Fruit fly (Drosophila melanogaster) whole organism, embryonic: ENCODE results near the gene CG3841.
A peak's percentile ranks its signal among the peaks of the same experiment; 100 is the strongest.

Experiments used
- Atf-2 ChIP-seq: fragments of 200-800 bp; sonication (Bioruptor generic); optimal IDR thresholded peaks from 2 replicates; lab custom pipeline; 2016; ENCODE audit warnings: missing biosample characterization, missing genetic modification characterization
- CG10431 ChIP-seq: fragments of 200-800 bp; sonication (Bioruptor generic); optimal IDR thresholded peaks from 3 replicates; lab custom pipeline; 2018; ENCODE audit warnings: missing biosample characterization, mild to moderate bottlenecking, missing genetic modification characterization
- CG11085 ChIP-seq: fragments of 200-800 bp; sonication (Bioruptor generic); IDR thresholded peaks from 2 replicates; pipeline ENCODE4 v1.3.6; 2022; ENCODE audit warnings: missing biosample characterization, missing genetic modification characterization
- CG11696 ChIP-seq: fragments of 200-800 bp; sonication (Bioruptor generic); IDR thresholded peaks from 2 replicates; pipeline ENCODE4 v1.3.6; 2022; ENCODE audit warnings: missing biosample characterization, missing genetic modification characterization
- CG12104 ChIP-seq: fragments of 200-800 bp; sonication (Bioruptor generic); optimal IDR thresholded peaks from 3 replicates; lab custom pipeline; 2016; ENCODE audit warnings: missing biosample characterization, missing genetic modification characterization
- CG14050 ChIP-seq: fragments of 200-800 bp; sonication (Bioruptor generic); IDR thresholded peaks from 3 replicates; pipeline ENCODE4 v1.3.6; 2022; ENCODE audit warnings: missing biosample characterization, missing genetic modification characterization
- CG14667 ChIP-seq: fragments of 200-800 bp; sonication (Bioruptor generic); IDR thresholded peaks from 2 replicates; pipeline ENCODE4 v1.3.6; 2022; ENCODE audit warnings: missing biosample characterization, missing genetic modification characterization
- CG1529 ChIP-seq: fragments of 200-800 bp; sonication (Bioruptor generic); optimal IDR thresholded peaks from 3 replicates; lab custom pipeline; 2018; ENCODE audit warnings: missing biosample characterization, missing genetic modification characterization
- CG15479 ChIP-seq: fragments of 200-800 bp; sonication (Bioruptor generic); optimal IDR thresholded peaks from 3 replicates; lab custom pipeline; 2019; ENCODE audit warnings: missing biosample characterization, mild to moderate bottlenecking, missing genetic modification characterization, moderate library complexity
- CG16815 ChIP-seq: fragments of 200-800 bp; sonication (Bioruptor generic); optimal IDR thresholded peaks from 3 replicates; lab custom pipeline; 2017; ENCODE audit warnings: missing biosample characterization, mild to moderate bottlenecking, missing genetic modification characterization
- CG17912 ChIP-seq: fragments of 200-800 bp; sonication (Bioruptor generic); optimal IDR thresholded peaks from 2 replicates; lab custom pipeline; 2018; ENCODE audit warnings: missing biosample characterization, mild to moderate bottlenecking, missing genetic modification characterization
- CG18262 ChIP-seq: fragments of 200-800 bp; optimal IDR thresholded peaks from 3 replicates; lab custom pipeline; 2019; ENCODE audit warnings: missing biosample characterization, mild to moderate bottlenecking, missing genetic modification characterization, moderate library complexity
- CG2889 ChIP-seq: fragments of 200-800 bp; sonication (Bioruptor generic); IDR thresholded peaks from 3 replicates; pipeline ENCODE4 v1.3.6; 2022; ENCODE audit warnings: missing biosample characterization, missing genetic modification characterization
- CG34422 ChIP-seq: fragments of 200-800 bp; sonication (Bioruptor generic); IDR thresholded peaks from 3 replicates; pipeline ENCODE4 v1.3.6; 2022; ENCODE audit warnings: missing biosample characterization, missing genetic modification characterization
- CG4282 ChIP-seq: fragments of 200-800 bp; sonication (Bioruptor generic); optimal IDR thresholded peaks from 2 replicates; lab custom pipeline; 2016; ENCODE audit warnings: missing biosample characterization, missing genetic modification characterization
- CG4360 ChIP-seq: fragments of 200-800 bp; sonication (Bioruptor generic); IDR thresholded peaks from 2 replicates; pipeline ENCODE4 v1.3.6; 2022; ENCODE audit warnings: missing biosample characterization, missing genetic modification characterization
- CG6272 ChIP-seq: fragments of 200-800 bp; sonication (Bioruptor generic); IDR thresholded peaks from 2 replicates; pipeline ENCODE4 v1.3.6; 2022; ENCODE audit warnings: missing biosample characterization, missing genetic modification characterization
- CG6765 ChIP-seq: fragments of 200-800 bp; sonication (Bioruptor generic); optimal IDR thresholded peaks from 3 replicates; lab custom pipeline; 2017; ENCODE audit warnings: missing biosample characterization, mild to moderate bottlenecking, missing genetic modification characterization
- CG8359 ChIP-seq: fragments of 200-800 bp; sonication (Bioruptor generic); optimal IDR thresholded peaks from 2 replicates; lab custom pipeline; 2017; ENCODE audit warnings: missing biosample characterization, mild to moderate bottlenecking, missing genetic modification characterization, borderline replicate concordance
- CG8944 ChIP-seq: fragments of 200-800 bp; sonication (Bioruptor generic); optimal IDR thresholded peaks from 3 replicates; lab custom pipeline; 2016; ENCODE audit warnings: missing biosample characterization, missing genetic modification characterization
- Dip2 ChIP-seq: fragments of 200-800 bp; sonication (Bioruptor generic); IDR thresholded peaks from 2 replicates; pipeline ENCODE4 v1.3.6; 2022; ENCODE audit warnings: missing biosample characterization, missing genetic modification characterization
- Fer3 ChIP-seq: fragments of 200-800 bp; sonication (Bioruptor generic); optimal IDR thresholded peaks from 2 replicates; lab custom pipeline; 2018; ENCODE audit warnings: missing biosample characterization, mild to moderate bottlenecking, missing genetic modification characterization, moderate library complexity
- Opbp ChIP-seq: fragments of 200-800 bp; sonication (Bioruptor generic); IDR thresholded peaks from 3 replicates; pipeline ENCODE4 v1.3.6; 2022; ENCODE audit warnings: missing biosample characterization, missing genetic modification characterization; ENCODE audit not compliant: partially characterized antibody
- PHDP ChIP-seq: fragments of 200-800 bp; sonication (Bioruptor generic); optimal IDR thresholded peaks from 3 replicates; lab custom pipeline; 2018; ENCODE audit warnings: missing biosample characterization, mild to moderate bottlenecking, missing genetic modification characterization, moderate library complexity
- Sry-β ChIP-seq: fragments of 200-800 bp; sonication (Bioruptor generic); optimal IDR thresholded peaks from 2 replicates; lab custom pipeline; 2018; ENCODE audit warnings: missing biosample characterization, mild to moderate bottlenecking, missing genetic modification characterization, moderate library complexity
- Ssrp ChIP-seq: fragments of 200-800 bp; sonication (Bioruptor generic); optimal IDR thresholded peaks from 2 replicates; lab custom pipeline; 2018; ENCODE audit warnings: missing biosample characterization, mild to moderate bottlenecking, missing genetic modification characterization, moderate library complexity
- Taf1 ChIP-seq: fragments of 200-800 bp; sonication (Bioruptor generic); IDR thresholded peaks from 2 replicates; pipeline ENCODE4 v1.3.6; 2022; ENCODE audit warnings: missing biosample characterization, missing genetic modification characterization
- Tbp ChIP-seq: fragments of >200 bp; optimal IDR thresholded peaks from 2 replicates; lab custom pipeline; 2018; ENCODE audit warnings: missing biosample characterization, missing genetic modification characterization
- ac ChIP-seq: fragments of 200-800 bp; sonication (Bioruptor generic); optimal IDR thresholded peaks from 3 replicates; lab custom pipeline; 2017; ENCODE audit warnings: missing biosample characterization, mild to moderate bottlenecking, missing genetic modification characterization
- ase ChIP-seq: fragments of 200-800 bp; sonication (Bioruptor generic); IDR thresholded peaks from 3 replicates; pipeline ENCODE4 v1.3.6; 2022; ENCODE audit warnings: missing biosample characterization, missing genetic modification characterization
- dmrt11E ChIP-seq: fragments of 200-800 bp; sonication (Bioruptor generic); optimal IDR thresholded peaks from 3 replicates; lab custom pipeline; 2018; ENCODE audit warnings: missing biosample characterization, mild to moderate bottlenecking, missing genetic modification characterization, moderate library complexity
- dmrt99B ChIP-seq: fragments of 200-800 bp; sonication (Bioruptor generic); optimal IDR thresholded peaks from 2 replicates; lab custom pipeline; 2018; ENCODE audit warnings: missing biosample characterization, mild to moderate bottlenecking, missing genetic modification characterization, moderate library complexity
- grn ChIP-seq: fragments of 200-800 bp; sonication (Bioruptor generic); optimal IDR thresholded peaks from 3 replicates; lab custom pipeline; 2017; ENCODE audit warnings: missing biosample characterization, missing genetic modification characterization
- gt ChIP-seq: fragments of 200-800 bp; sonication (Bioruptor generic); IDR thresholded peaks from 2 replicates; pipeline ENCODE4 v1.3.6; 2022; ENCODE audit warnings: missing biosample characterization, missing genetic modification characterization
- her ChIP-seq: fragments of 200-800 bp; sonication (Bioruptor generic); optimal IDR thresholded peaks from 2 replicates; lab custom pipeline; 2016; ENCODE audit warnings: missing biosample characterization, missing genetic modification characterization
- ind ChIP-seq: fragments of 200-800 bp; sonication (Bioruptor generic); optimal IDR thresholded peaks from 3 replicates; lab custom pipeline; 2016; ENCODE audit warnings: missing biosample characterization, missing genetic modification characterization
- insv ChIP-seq, 2 experiments: fragments of 200-800 bp; sonication (Bioruptor generic); optimal IDR thresholded peaks; 3 replicates each; lab custom pipeline; 2016 to 2018; ENCODE audit warnings: missing biosample characterization in 2 of 2, missing genetic modification characterization in 2 of 2
- nmo ChIP-seq: fragments of 200-800 bp; sonication (Bioruptor generic); optimal IDR thresholded peaks from 2 replicates; lab custom pipeline; 2018; ENCODE audit warnings: missing biosample characterization, mild to moderate bottlenecking, missing genetic modification characterization, moderate library complexity
- oc ChIP-seq: fragments of 200-800 bp; sonication (Bioruptor generic); optimal IDR thresholded peaks from 2 replicates; lab custom pipeline; 2018; ENCODE audit warnings: missing biosample characterization, mild to moderate bottlenecking, missing genetic modification characterization, moderate library complexity
- odd ChIP-seq: fragments of 200-800 bp; sonication (Bioruptor generic); optimal IDR thresholded peaks from 2 replicates; lab custom pipeline; 2017; ENCODE audit warnings: missing biosample characterization, mild to moderate bottlenecking, missing genetic modification characterization
- otp ChIP-seq: fragments of 200-800 bp; sonication (Bioruptor generic); IDR thresholded peaks from 3 replicates; pipeline ENCODE4, ENCODE4 v1.3.6; 2022; ENCODE audit warnings: missing biosample characterization, missing genetic modification characterization
- pita ChIP-seq: fragments of 200-800 bp; sonication (Bioruptor generic); optimal IDR thresholded peaks from 2 replicates; lab custom pipeline; 2017; ENCODE audit warnings: missing biosample characterization, mild to moderate bottlenecking, missing genetic modification characterization
- pum ChIP-seq: fragments of 200-800 bp; sonication (Bioruptor generic); optimal IDR thresholded peaks from 2 replicates; lab custom pipeline; 2016; ENCODE audit warnings: missing biosample characterization, missing genetic modification characterization
- slbo ChIP-seq: fragments of 200-800 bp; sonication (Bioruptor generic); IDR thresholded peaks from 2 replicates; pipeline ENCODE4 v1.3.6; 2022; ENCODE audit warnings: missing biosample characterization, missing genetic modification characterization
- sqz ChIP-seq: fragments of 200-800 bp; sonication (Bioruptor generic); optimal IDR thresholded peaks from 3 replicates; lab custom pipeline; 2018; ENCODE audit warnings: missing biosample characterization, mild to moderate bottlenecking, missing genetic modification characterization
- tll ChIP-seq, 2 experiments: fragments of 200-800 bp in 1 of 2; fragments of >200 bp in 1 of 2; sonication (Bioruptor generic) in 1 of 2; optimal IDR thresholded peaks; 2 replicates each; lab custom pipeline; 2017 to 2019; ENCODE audit warnings: missing biosample characterization in 2 of 2, missing genetic modification characterization in 2 of 2, mild to moderate bottlenecking in 1 of 2, moderate library complexity in 1 of 2
- unpg ChIP-seq: fragments of 200-800 bp; sonication (Bioruptor generic); optimal IDR thresholded peaks from 3 replicates; lab custom pipeline; 2018; ENCODE audit warnings: missing biosample characterization, mild to moderate bottlenecking, missing genetic modification characterization, moderate library complexity
- zen ChIP-seq: fragments of 200-800 bp; sonication (Bioruptor generic); optimal IDR thresholded peaks from 3 replicates; lab custom pipeline; 2018; ENCODE audit warnings: missing biosample characterization, mild to moderate bottlenecking, missing genetic modification characterization, moderate library complexity

The CG3841 gene

DNA sequence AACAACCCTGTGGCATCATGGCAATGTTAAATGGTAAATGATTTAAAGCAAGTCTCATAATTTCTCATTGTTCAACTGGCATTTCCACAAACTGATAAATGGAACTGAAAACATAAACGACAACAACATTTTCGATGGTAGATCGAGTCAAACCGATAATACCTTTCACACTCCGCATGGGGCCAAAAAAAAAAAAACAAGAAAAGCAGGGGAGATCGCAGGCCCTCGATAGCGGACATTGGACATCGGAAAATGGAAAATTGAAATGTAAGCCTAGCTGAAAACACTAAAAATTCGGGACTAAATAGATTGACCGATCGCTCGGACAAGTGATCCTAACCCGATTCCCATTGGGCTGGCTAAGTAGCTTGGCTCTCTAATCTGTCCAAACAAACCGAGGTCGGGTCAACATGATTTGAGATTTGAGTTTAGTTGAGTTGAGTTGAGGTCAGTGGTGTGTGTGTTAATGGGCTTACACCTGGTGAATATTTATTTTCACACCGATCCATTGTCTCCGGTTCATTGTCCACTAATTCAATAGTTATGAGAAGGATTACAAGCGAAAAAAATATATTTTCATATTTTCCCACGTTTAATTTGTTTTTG, 5.1 kb upstream of the CG3841 start:
- TF ChIP-seq slbo (GFP tag; lab: Robert Waterston, UW) (no peak), ase (GFP tag; lab: Robert Waterston, UW) (no peak), dmrt11E (no peak), CG18262 (no peak), ac (peak; percentile 17), Taf1 (GFP tag; lab: Robert Waterston, UW) (no peak), CG8359 (GFP tag; lab: Kevin White, UChicago) (no peak), pum (no peak), CG34422 (no peak), otp (GFP tag; lab: Robert Waterston, UW) (no peak), insv (GFP tag; optimal IDR thresholded peaks at IDR 0.05; lab: Kevin White, UChicago) (peak in 1 of 2 experiments; percentile 71), gt (no peak), oc (tag; lab: Kevin White, UChicago) (peak; percentile 46), sqz (peak; percentile 61), unpg (GFP tag; lab: Kevin White, UChicago) (no peak), Tbp (GFP tag; lab: Kevin White, UChicago) (no peak), CG16815 (GFP tag; lab: Kevin White, UChicago) (no peak), odd (GFP tag; lab: Kevin White, UChicago) (no peak), CG11085 (GFP tag; lab: Robert Waterston, UW) (no peak), CG6765 (GFP tag; lab: Kevin White, UChicago) (no peak), her (GFP tag; lab: Kevin White, UChicago) (no peak), CG14050 (GFP tag; lab: Robert Waterston, UW) (no peak), CG1529 (GFP tag; lab: Kevin White, UChicago) (no peak), Opbp (GFP tag; lab: Robert Waterston, UW) (no peak), zen (tag; lab: Kevin White, UChicago) (peak; percentile 40), CG8944 (GFP tag; lab: Kevin White, UChicago) (no peak), tll (GFP tag; optimal IDR thresholded peaks at IDR 0.05; lab: Kevin White, UChicago) (peak in 1 of 2 experiments; percentile 94), CG11696 (no peak), CG12104 (no peak), ind (GFP tag; lab: Kevin White, UChicago) (no peak), CG4282 (no peak), pita (GFP tag; lab: Kevin White, UChicago) (no peak), Ssrp (no peak), Sry-β (GFP tag; lab: Kevin White, UChicago) (no peak), CG6272 (no peak), CG15479 (GFP tag; lab: Kevin White, UChicago) (peak; percentile 5), CG14667 (GFP tag; lab: Robert Waterston, UW) (no peak), dmrt99B (tag; lab: Kevin White, UChicago) (no peak), Dip2 (GFP tag; lab: Robert Waterston, UW) (no peak), Atf-2 (GFP tag; lab: Kevin White, UChicago) (no peak), Fer3 (tag; lab: Kevin White, UChicago) (no peak), CG17912 (no peak), CG2889 (GFP tag; lab: Robert Waterston, UW) (no peak), CG10431 (GFP tag; lab: Kevin White, UChicago) (no peak), nmo (GFP tag; lab: Kevin White, UChicago) (no peak), PHDP (tag; lab: Kevin White, UChicago) (no peak), CG4360 (GFP tag; lab: Robert Waterston, UW) (peak; percentile 70), grn (GFP tag; lab: Kevin White, UChicago) (peak; percentile 95)
